Fruit fly (Drosophila melanogaster) whole organism, prepupa: ENCODE measurements around the gene CG33191.

ENCODE experiments used
- CG11762 ChIP-seq: fragments of 200-800 bp; sonication (Bioruptor generic); optimal IDR thresholded peaks from 3 replicates; lab custom pipeline; 2016; ENCODE audit warnings: missing biosample characterization, missing genetic modification characterization; ENCODE audit not compliant: insufficient read depth
- CG1621 ChIP-seq: fragments of 200-800 bp; sonication (Bioruptor generic); optimal IDR thresholded peaks from 3 replicates; lab custom pipeline; 2018; ENCODE audit warnings: missing biosample characterization, mild to moderate bottlenecking, missing genetic modification characterization
- CG8119 ChIP-seq: fragments of 200-800 bp; sonication (Bioruptor generic); IDR thresholded peaks from 3 replicates; pipeline ENCODE4 v1.3.6; 2022; ENCODE audit warnings: missing biosample characterization, missing genetic modification characterization
- Ets21C ChIP-seq: fragments of 200-800 bp; sonication (Bioruptor generic); optimal IDR thresholded peaks from 3 replicates; lab custom pipeline; 2016; ENCODE audit warnings: missing biosample characterization, missing genetic modification characterization
- Ets96B ChIP-seq: fragments of 200-800 bp; optimal IDR thresholded peaks from 2 replicates; lab custom pipeline; 2019; ENCODE audit warnings: missing biosample characterization, mild to moderate bottlenecking, missing genetic modification characterization, moderate library complexity
- Lpt ChIP-seq: fragments of 200-800 bp; sonication (Bioruptor generic); optimal IDR thresholded peaks from 3 replicates; lab custom pipeline; 2016; ENCODE audit warnings: missing biosample characterization, missing genetic modification characterization
- Sox102F ChIP-seq: fragments of 200-800 bp; sonication (Bioruptor generic); optimal IDR thresholded peaks from 2 replicates; lab custom pipeline; 2016; ENCODE audit warnings: missing biosample characterization, mild to moderate bottlenecking, missing genetic modification characterization
- acj6 ChIP-seq: fragments of 200-800 bp; sonication (Bioruptor generic); optimal IDR thresholded peaks from 3 replicates; lab custom pipeline; 2016; ENCODE audit warnings: missing biosample characterization, missing genetic modification characterization

DNA sequence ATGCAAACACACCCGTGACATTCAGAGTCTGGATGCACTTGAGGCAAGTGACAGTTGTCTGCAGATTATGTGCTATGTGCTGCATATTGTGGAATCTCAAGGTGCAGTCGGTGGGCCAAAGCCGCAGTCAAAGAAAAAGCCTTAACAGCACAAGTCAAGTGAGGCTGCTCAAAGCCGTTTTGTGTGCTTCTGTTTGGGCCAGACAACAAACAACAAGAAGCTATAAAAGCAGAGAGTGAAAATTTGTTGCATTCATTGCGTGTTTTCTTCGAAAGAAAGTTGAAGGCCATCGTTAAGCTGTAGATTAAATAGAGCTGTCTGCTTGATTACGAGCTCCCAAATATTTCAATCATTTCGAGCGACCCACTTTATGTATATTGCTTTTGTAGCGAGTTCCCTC is 37.8 kb downstream of the CG33191 start:
- TF ChIP-seq Sox102F (GFP tag; lab: Kevin White, UChicago) = no peak
- TF ChIP-seq Lpt (GFP tag; lab: Kevin White, UChicago) = no peak
- no peak for TF ChIP-seq CG1621 (tag; lab: Kevin White, UChicago)
- TF ChIP-seq acj6 (GFP tag; lab: Kevin White, UChicago) = no peak
- TF ChIP-seq CG8119 (GFP tag; lab: Robert Waterston, UW) = no peak
- no peak for TF ChIP-seq CG11762 (GFP tag; lab: Kevin White, UChicago)
- no peak for TF ChIP-seq Ets21C (GFP tag; lab: Kevin White, UChicago)
- TF ChIP-seq Ets96B (tag; lab: Kevin White, UChicago) = no peak
